Worm (Caenorhabditis elegans) whole organism, L1 larva: ENCODE results near the gene T19C3.2.
A peak's percentile ranks its signal among the peaks of the same experiment; 100 is the strongest.

Source experiments
- C16A3.4 ChIP-seq: fragments of 150-350 bp; optimal IDR thresholded peaks from 2 replicates; lab custom pipeline; 2014; ENCODE audit warnings: missing biosample characterization, missing genetic modification characterization
- Y116A8C.19 ChIP-seq: sonication (generic microtip); optimal IDR thresholded peaks from 2 replicates; lab custom pipeline; 2016; ENCODE audit warnings: missing compliant biosample characterization, missing genetic modification characterization, borderline replicate concordance
- aha-1 ChIP-seq: fragments of 150-350 bp; optimal IDR thresholded peaks from 2 replicates; lab custom pipeline; 2014; ENCODE audit warnings: missing biosample characterization, missing genetic modification characterization
- alr-1 ChIP-seq: fragments of 200-800 bp; sonication (Bioruptor generic); optimal IDR thresholded peaks from 2 replicates; lab custom pipeline; 2018; ENCODE audit warnings: borderline replicate concordance, mild to moderate bottlenecking, missing genetic modification characterization, missing compliant biosample characterization
- aly-2 ChIP-seq: fragments of 150-350 bp; optimal IDR thresholded peaks from 2 replicates; lab custom pipeline; 2014; ENCODE audit warnings: missing biosample characterization, missing genetic modification characterization
- ceh-63 ChIP-seq: fragments of 200-800 bp; sonication (Bioruptor generic); optimal IDR thresholded peaks from 2 replicates; lab custom pipeline; 2018; ENCODE audit warnings: mild to moderate bottlenecking, missing genetic modification characterization, missing compliant biosample characterization
- ceh-82 ChIP-seq, 3 experiments: fragments of 150-350 bp in 1 of 3; sonication (generic microtip) in 2 of 3; optimal IDR thresholded peaks; 2 replicates each; lab custom pipeline; 2014 to 2017; ENCODE audit warnings: missing biosample characterization in 3 of 3, missing genetic modification characterization in 3 of 3
- ces-1 ChIP-seq: fragments of 150-350 bp; optimal IDR thresholded peaks from 2 replicates; lab custom pipeline; 2014; ENCODE audit warnings: missing biosample characterization, missing genetic modification reagents, missing genetic modification characterization
- efl-1 ChIP-seq, 4 experiments: fragments of 150-350 bp; optimal IDR thresholded peaks in 3 of 4; peaks in 1 of 4; 1 replicate in 1 of 4; 2 replicates in 3 of 4; lab custom pipeline; 2014; ENCODE audit warnings: missing biosample characterization in 2 of 4, missing genetic modification characterization in 2 of 4, missing genetic modification reagents in 2 of 4
- efl-3 ChIP-seq: fragments of 200-800 bp; sonication (Bioruptor generic); optimal IDR thresholded peaks from 2 replicates; lab custom pipeline; 2018; ENCODE audit warnings: mild to moderate bottlenecking, missing genetic modification characterization, missing compliant biosample characterization
- egl-27 ChIP-seq, 2 experiments: fragments of 150-350 bp in 1 of 2; sonication (generic microtip); optimal IDR thresholded peaks; 3 replicates each; lab custom pipeline; 2017 to 2018; ENCODE audit warnings: missing biosample characterization in 2 of 2, missing genetic modification characterization in 2 of 2, missing genetic modification reagents in 2 of 2
- ets-5 ChIP-seq: fragments of 200-800 bp; sonication (Bioruptor generic); IDR thresholded peaks from 2 replicates; pipeline ENCODE4 v1.3.6; 2022; ENCODE audit warnings: missing genetic modification characterization, missing compliant biosample characterization
- fkh-8 ChIP-seq: sonication (generic microtip); optimal IDR thresholded peaks from 2 replicates; lab custom pipeline; 2016; ENCODE audit warnings: mild to moderate bottlenecking, missing genetic modification characterization, missing compliant biosample characterization
- lin-13 ChIP-seq: fragments of 150-350 bp; optimal IDR thresholded peaks from 2 replicates; lab custom pipeline; 2014; ENCODE audit warnings: missing biosample characterization, missing genetic modification reagents, missing genetic modification characterization
- lin-14 ChIP-seq: fragments of 200-800 bp; sonication (Bioruptor generic); optimal IDR thresholded peaks from 2 replicates; lab custom pipeline; 2018; ENCODE audit warnings: mild to moderate bottlenecking, missing genetic modification characterization, moderate library complexity, missing compliant biosample characterization
- lin-15B ChIP-seq: fragments of 150-350 bp; sonication (generic microtip); optimal IDR thresholded peaks from 3 replicates; lab custom pipeline; 2014; ENCODE audit warnings: missing biosample characterization, missing genetic modification characterization
- lin-39 ChIP-seq: fragments of 150-350 bp; optimal IDR thresholded peaks from 2 replicates; lab custom pipeline; 2014; ENCODE audit warnings: missing biosample characterization, missing genetic modification reagents, missing genetic modification characterization
- lsy-2 ChIP-seq, 2 experiments: fragments of 150-350 bp; optimal IDR thresholded peaks; 2 replicates each; lab custom pipeline; 2014; ENCODE audit warnings: missing biosample characterization in 2 of 2, missing genetic modification characterization in 2 of 2
- mdl-1 ChIP-seq, 2 experiments: fragments of 150-350 bp; optimal IDR thresholded peaks; 2 replicates each; lab custom pipeline; 2014 to 2017; ENCODE audit warnings: missing biosample characterization in 2 of 2, missing genetic modification characterization in 2 of 2, inconsistent platforms in 1 of 2
- mef-2 ChIP-seq: fragments of 150-350 bp; optimal IDR thresholded peaks from 2 replicates; lab custom pipeline; 2014; ENCODE audit warnings: missing biosample characterization, missing genetic modification characterization
- mep-1 ChIP-seq: fragments of 150-350 bp; optimal IDR thresholded peaks from 2 replicates; lab custom pipeline; 2014; ENCODE audit warnings: missing biosample characterization, missing genetic modification characterization
- nhr-47 ChIP-seq: sonication (generic microtip); optimal IDR thresholded peaks from 2 replicates; lab custom pipeline; 2016; ENCODE audit warnings: mild to moderate bottlenecking, missing genetic modification characterization, moderate library complexity, missing compliant biosample characterization
- nhr-76 ChIP-seq: sonication (generic microtip); optimal IDR thresholded peaks from 2 replicates; lab custom pipeline; 2017; ENCODE audit warnings: missing biosample characterization, missing genetic modification characterization
- nhr-85 ChIP-seq: sonication (generic microtip); peaks from one replicate; lab custom pipeline; 2016; ENCODE audit warnings: missing genetic modification characterization, inconsistent platforms, missing compliant biosample characterization
- rnt-1 ChIP-seq: sonication (generic microtip); optimal IDR thresholded peaks from 2 replicates; lab custom pipeline; 2016; ENCODE audit warnings: mild to moderate bottlenecking, missing genetic modification characterization, moderate library complexity, missing compliant biosample characterization
- snu-23 ChIP-seq: sonication (generic microtip); optimal IDR thresholded peaks from 2 replicates; lab custom pipeline; 2016; ENCODE audit warnings: missing genetic modification characterization, missing compliant biosample characterization
- sox-4 ChIP-seq: sonication (generic microtip); optimal IDR thresholded peaks from 2 replicates; lab custom pipeline; 2016; ENCODE audit warnings: missing genetic modification characterization, missing compliant biosample characterization
- unc-130 ChIP-seq: fragments of 150-350 bp; optimal IDR thresholded peaks from 2 replicates; lab custom pipeline; 2017; ENCODE audit warnings: missing biosample characterization, missing genetic modification characterization, inconsistent platforms
- unc-30 ChIP-seq: sonication (generic microtip); optimal IDR thresholded peaks from 2 replicates; lab custom pipeline; 2017; ENCODE audit warnings: missing biosample characterization, missing genetic modification characterization
- zip-4 ChIP-seq: fragments of 200-800 bp; sonication (Bioruptor generic); optimal IDR thresholded peaks from 2 replicates; lab custom pipeline; 2018; ENCODE audit warnings: mild to moderate bottlenecking, missing genetic modification characterization, moderate library complexity, missing compliant biosample characterization

Gene T19C3.2

ce11 chrIII:620204-620718, 2.9 kb upstream of the T19C3.2 start, which contains the start of gene T19C3.4 (continued):
- no peak for TF ChIP-seq efl-1 (optimal IDR thresholded peaks at IDR 0.05; lab: Kevin White, UChicago)
- peak in 1 of 2 experiments; percentile 35 for TF ChIP-seq efl-1 (GFP tag; optimal IDR thresholded peaks at IDR 0.05 in 1 of 2; lab: Kevin White, UChicago)
- TF ChIP-seq lsy-2 (tag; optimal IDR thresholded peaks at IDR 0.05; lab: Kevin White, UChicago): peak in 1 of 2 experiments; percentile 19
- TF ChIP-seq egl-27 (tag; optimal IDR thresholded peaks at IDR 0.05; lab: Kevin White, UChicago): no peak
- no peak for TF ChIP-seq lin-13 (GFP tag; lab: Kevin White, UChicago)
- no peak for TF ChIP-seq nhr-47 (tag; lab: Kevin White, UChicago)
- no peak for TF ChIP-seq ceh-63 (GFP tag; lab: Kevin White, UChicago)
- TF ChIP-seq fkh-8 (tag; lab: Kevin White, UChicago): no peak
- no peak for TF ChIP-seq Y116A8C.19 (tag; lab: Kevin White, UChicago)
- TF ChIP-seq nhr-76 (tag; lab: Kevin White, UChicago): no peak
- peak; percentile 16 for TF ChIP-seq snu-23 (GFP tag; lab: Kevin White, UChicago)
- no peak for TF ChIP-seq efl-3 (GFP tag; lab: Kevin White, UChicago)
- no peak for TF ChIP-seq aly-2
- no peak for TF ChIP-seq ets-5 (GFP tag; lab: Robert Waterston, UW)
- peak; percentile 73 for TF ChIP-seq nhr-85 (tag; lab: Kevin White, UChicago)
- TF ChIP-seq lin-14 (GFP tag; lab: Kevin White, UChicago): no peak

ce11 chrIII:614447-614846, 2.9 kb downstream of the T19C3.2 start, which contains the start of gene T19C3.3:
TSS of gene T19C3.3 (minus strand) at chrIII:614547.
- TF ChIP-seq efl-3 (GFP tag; lab: Kevin White, UChicago): no peak
- TF ChIP-seq aha-1 (tag; lab: Kevin White, UChicago): no peak
- TF ChIP-seq lin-14 (GFP tag; lab: Kevin White, UChicago): peak; percentile 12

DNA sequence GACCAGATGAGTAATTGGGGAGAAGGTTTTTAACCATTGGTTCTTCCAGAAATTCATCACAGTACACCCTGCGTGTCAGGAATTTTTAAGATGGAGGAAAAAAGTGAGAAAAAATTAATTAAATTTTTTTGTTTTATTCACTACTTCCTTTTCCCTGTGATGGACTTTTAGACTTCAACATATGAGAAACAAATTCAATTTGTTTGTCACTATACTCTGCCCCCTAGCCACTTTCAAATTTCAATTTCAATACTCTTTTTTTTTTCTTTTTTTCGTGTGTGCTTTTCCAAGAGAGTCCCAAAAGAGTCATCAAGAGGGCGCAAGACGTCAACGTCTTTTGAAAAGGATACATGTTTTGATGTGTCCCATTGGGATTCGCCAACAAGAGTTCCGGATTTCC, 4.6 kb downstream of the T19C3.2 start:
- TF ChIP-seq ets-5 (GFP tag; lab: Robert Waterston, UW) (no peak), nhr-85 (tag; lab: Kevin White, UChicago) (peak; percentile 55), lin-13 (GFP tag; lab: Kevin White, UChicago) (no peak), mef-2 (no peak), unc-30 (tag; lab: Kevin White, UChicago) (no peak), ces-1 (GFP tag; lab: Kevin White, UChicago) (peak; percentile 21), sox-4 (tag; lab: Kevin White, UChicago) (no peak), efl-1 (optimal IDR thresholded peaks at IDR 0.05; lab: Kevin White, UChicago) (no peak), efl-1 (GFP tag; optimal IDR thresholded peaks at IDR 0.05 in 1 of 2; lab: Kevin White, UChicago) (peak in 1 of 2 experiments; percentile 2), rnt-1 (tag; lab: Kevin White, UChicago) (no peak), zip-4 (GFP tag; lab: Kevin White, UChicago) (no peak), lin-14 (GFP tag; lab: Kevin White, UChicago) (peak; percentile 57)

- TF ChIP-seq lin-14 (GFP tag; lab: Kevin White, UChicago) (peak; percentile 53), mdl-1 (tag; optimal IDR thresholded peaks at IDR 0.05; lab: Kevin White, UChicago) (no peak)
Observed at ce11 chrIII:611900-612299, 5.5 kb downstream of the T19C3.2 start.

DNA sequence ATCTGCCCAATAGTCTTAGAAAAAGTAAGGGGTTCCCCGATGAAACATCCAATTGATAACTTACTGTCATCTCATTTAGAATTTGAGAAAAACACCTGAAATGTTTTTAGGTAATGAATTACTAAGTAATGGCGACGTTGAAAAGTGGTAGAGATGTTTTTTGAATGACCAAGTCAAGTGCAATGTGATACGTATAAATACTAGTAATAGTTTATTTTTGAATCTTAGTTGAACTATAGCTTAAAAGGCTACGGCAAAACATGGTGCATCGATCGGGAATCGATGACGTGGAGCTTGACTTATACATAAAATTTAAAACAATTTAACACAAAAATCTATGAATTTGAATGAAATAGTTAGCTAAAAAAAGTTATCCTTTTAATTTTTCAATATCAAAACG, 7.8 kb downstream of the T19C3.2 start, which contains the start of gene best-17:
best-17 (minus strand) TSS at position 101 of the 400 bp plus-strand sequence.
- no peak for TF ChIP-seq mep-1 (tag; lab: Kevin White, UChicago)
- no peak for TF ChIP-seq C16A3.4 (tag; lab: Kevin White, UChicago)
- TF ChIP-seq unc-130 (tag; lab: Kevin White, UChicago): no peak
- no peak for TF ChIP-seq aha-1 (tag; lab: Kevin White, UChicago)
- no peak for TF ChIP-seq lin-39
- no peak for TF ChIP-seq lin-15B
- no peak for TF ChIP-seq alr-1
- TF ChIP-seq ceh-82 (tag; optimal IDR thresholded peaks at IDR 0.05; lab: Kevin White, UChicago): no peak
